Fruit fly (Drosophila melanogaster) whole organism, embryonic: ENCODE measurements around the gene rho-4.
A peak's percentile ranks its signal among the peaks of the same experiment; 100 is the strongest.

Experiments
- CG10366 ChIP-seq: fragments of 200-800 bp; sonication (Bioruptor generic); IDR thresholded peaks from 2 replicates; pipeline ENCODE4 v1.3.6; 2022; ENCODE audit warnings: missing biosample characterization, missing genetic modification characterization
- CG10431 ChIP-seq: fragments of 200-800 bp; sonication (Bioruptor generic); optimal IDR thresholded peaks from 3 replicates; lab custom pipeline; 2018; ENCODE audit warnings: missing biosample characterization, mild to moderate bottlenecking, missing genetic modification characterization
- CG11085 ChIP-seq: fragments of 200-800 bp; sonication (Bioruptor generic); IDR thresholded peaks from 2 replicates; pipeline ENCODE4 v1.3.6; 2022; ENCODE audit warnings: missing biosample characterization, missing genetic modification characterization
- CG12219 ChIP-seq: fragments of 200-800 bp; sonication (Bioruptor generic); optimal IDR thresholded peaks from 3 replicates; lab custom pipeline; 2018; ENCODE audit warnings: missing biosample characterization, mild to moderate bottlenecking, missing genetic modification characterization
- CG13424 ChIP-seq: fragments of 200-800 bp; sonication (Bioruptor generic); optimal IDR thresholded peaks from 2 replicates; lab custom pipeline; 2019; ENCODE audit warnings: missing biosample characterization, mild to moderate bottlenecking, missing genetic modification characterization, moderate library complexity
- CG13775 ChIP-seq: fragments of 200-800 bp; sonication (Bioruptor generic); optimal IDR thresholded peaks from 3 replicates; lab custom pipeline; 2017; ENCODE audit warnings: missing biosample characterization, mild to moderate bottlenecking, missing genetic modification characterization
- CG14710 ChIP-seq: fragments of 200-800 bp; sonication (Bioruptor generic); optimal IDR thresholded peaks from 3 replicates; lab custom pipeline; 2019; ENCODE audit warnings: missing biosample characterization, mild to moderate bottlenecking, missing genetic modification characterization, moderate library complexity
- CG17612 ChIP-seq: fragments of 200-800 bp; sonication (Bioruptor generic); IDR thresholded peaks from 2 replicates; pipeline ENCODE4 v1.3.6; 2022; ENCODE audit warnings: missing biosample characterization, missing genetic modification characterization
- CG18619 ChIP-seq: fragments of 200-800 bp; sonication (Bioruptor generic); optimal IDR thresholded peaks from 3 replicates; lab custom pipeline; 2017; ENCODE audit warnings: missing biosample characterization, mild to moderate bottlenecking, missing genetic modification characterization
- CG2199 ChIP-seq: fragments of 200-800 bp; sonication (Bioruptor generic); IDR thresholded peaks from 3 replicates; pipeline ENCODE4 v1.3.6; 2022; ENCODE audit warnings: missing biosample characterization, missing genetic modification characterization
- CG42726 ChIP-seq: fragments of 200-800 bp; sonication (Bioruptor generic); IDR thresholded peaks from 2 replicates; pipeline ENCODE4 v1.3.6; 2022; ENCODE audit warnings: missing biosample characterization, missing genetic modification characterization; ENCODE audit not compliant: partially characterized antibody
- CG4360 ChIP-seq: fragments of 200-800 bp; sonication (Bioruptor generic); IDR thresholded peaks from 2 replicates; pipeline ENCODE4 v1.3.6; 2022; ENCODE audit warnings: missing biosample characterization, missing genetic modification characterization
- CG8281 ChIP-seq: fragments of 200-800 bp; sonication (Bioruptor generic); optimal IDR thresholded peaks from 2 replicates; lab custom pipeline; 2018; ENCODE audit warnings: missing biosample characterization, mild to moderate bottlenecking, missing genetic modification characterization, moderate library complexity
- CG8478 ChIP-seq: fragments of >200 bp; optimal IDR thresholded peaks from 2 replicates; lab custom pipeline; 2018
- E2f1 ChIP-seq: fragments of 200-800 bp; sonication (Bioruptor generic); IDR thresholded peaks from 2 replicates; pipeline ENCODE4 v1.3.6; 2022; ENCODE audit warnings: missing biosample characterization, missing genetic modification characterization
- HLHmδ ChIP-seq: fragments of 200-800 bp; sonication (Bioruptor generic); optimal IDR thresholded peaks from 2 replicates; lab custom pipeline; 2018; ENCODE audit warnings: missing biosample characterization, mild to moderate bottlenecking, missing genetic modification characterization, moderate library complexity
- Hmr ChIP-seq: fragments of 200-800 bp; sonication (Bioruptor generic); optimal IDR thresholded peaks from 3 replicates; lab custom pipeline; 2017; ENCODE audit warnings: mild to moderate bottlenecking, missing biosample characterization, missing genetic modification reagents, missing genetic modification characterization
- Hr51 ChIP-seq, 2 experiments: fragments of 200-800 bp; sonication (Bioruptor generic); optimal IDR thresholded peaks; 2 replicates in 1 of 2; 3 replicates in 1 of 2; lab custom pipeline; 2016 to 2018; ENCODE audit warnings: missing biosample characterization in 2 of 2, missing genetic modification characterization in 2 of 2, mild to moderate bottlenecking in 1 of 2, moderate library complexity in 1 of 2
- Hr78 ChIP-seq, 2 experiments: fragments of 200-800 bp in 1 of 2; fragments of >200 bp in 1 of 2; sonication (Bioruptor generic) in 1 of 2; optimal IDR thresholded peaks; 2 replicates each; lab custom pipeline; 2017 to 2019; ENCODE audit warnings: missing biosample characterization in 2 of 2, missing genetic modification characterization in 2 of 2, mild to moderate bottlenecking in 1 of 2, moderate library complexity in 1 of 2
- Mad ChIP-seq: fragments of 200-800 bp; sonication (Bioruptor generic); optimal IDR thresholded peaks from 2 replicates; lab custom pipeline; 2016; ENCODE audit warnings: missing biosample characterization, missing genetic modification characterization
- Meics ChIP-seq: fragments of 200-800 bp; sonication (Bioruptor generic); optimal IDR thresholded peaks from 2 replicates; lab custom pipeline; 2017; ENCODE audit warnings: missing biosample characterization, mild to moderate bottlenecking, missing genetic modification characterization
- NFAT ChIP-seq: fragments of 200-800 bp; sonication (Bioruptor generic); IDR thresholded peaks from 2 replicates; pipeline ENCODE4 v1.3.6; 2022; ENCODE audit warnings: missing biosample characterization, missing genetic modification characterization
- Sox100B ChIP-seq: fragments of 200-800 bp; sonication (Bioruptor generic); optimal IDR thresholded peaks from 3 replicates; lab custom pipeline; 2018; ENCODE audit warnings: missing biosample characterization, mild to moderate bottlenecking, missing genetic modification characterization
- Ssrp ChIP-seq: fragments of 200-800 bp; sonication (Bioruptor generic); optimal IDR thresholded peaks from 2 replicates; lab custom pipeline; 2018; ENCODE audit warnings: missing biosample characterization, mild to moderate bottlenecking, missing genetic modification characterization, moderate library complexity
- Usf ChIP-seq: fragments of 200-800 bp; sonication (Bioruptor generic); optimal IDR thresholded peaks from 2 replicates; lab custom pipeline; 2017; ENCODE audit warnings: missing genotype, missing biosample characterization, missing genetic modification characterization
- br ChIP-seq: fragments of >200 bp; optimal IDR thresholded peaks from 2 replicates; lab custom pipeline; 2017
- bsh ChIP-seq, 2 experiments: fragments of 200-800 bp; sonication (Bioruptor generic); optimal IDR thresholded peaks; 2 replicates each; lab custom pipeline; 2017 to 2018; ENCODE audit warnings: mild to moderate bottlenecking in 2 of 2, missing biosample characterization in 2 of 2, missing genetic modification characterization in 2 of 2, moderate library complexity in 1 of 2
- btn ChIP-seq: fragments of 200-800 bp; sonication (Bioruptor generic); optimal IDR thresholded peaks from 2 replicates; lab custom pipeline; 2016; ENCODE audit warnings: missing biosample characterization, missing genetic modification characterization
- chn ChIP-seq: fragments of 200-800 bp; sonication (Bioruptor generic); optimal IDR thresholded peaks from 2 replicates; lab custom pipeline; 2016; ENCODE audit warnings: missing biosample characterization, missing genetic modification characterization
- crc ChIP-seq: fragments of 200-800 bp; sonication (Bioruptor generic); optimal IDR thresholded peaks from 2 replicates; lab custom pipeline; 2016; ENCODE audit warnings: missing biosample characterization, missing genetic modification characterization
- da ChIP-seq: fragments of 200-800 bp; sonication (Bioruptor generic); optimal IDR thresholded peaks from 2 replicates; lab custom pipeline; 2016; ENCODE audit warnings: missing biosample characterization, missing genetic modification characterization
- dati ChIP-seq: fragments of 200-800 bp; sonication (Bioruptor generic); IDR thresholded peaks from 2 replicates; pipeline ENCODE4 v1.3.6; 2022; ENCODE audit warnings: missing biosample characterization, missing genetic modification characterization
- fd102C ChIP-seq: fragments of 200-800 bp; sonication (Bioruptor generic); optimal IDR thresholded peaks from 2 replicates; lab custom pipeline; 2018; ENCODE audit warnings: missing biosample characterization, mild to moderate bottlenecking, missing genetic modification characterization, moderate library complexity
- fd3F ChIP-seq: fragments of 200-800 bp; sonication (Bioruptor generic); optimal IDR thresholded peaks from 2 replicates; lab custom pipeline; 2018; ENCODE audit warnings: missing biosample characterization, mild to moderate bottlenecking, missing genetic modification characterization, moderate library complexity
- fd64A ChIP-seq: fragments of 200-800 bp; sonication (Bioruptor generic); optimal IDR thresholded peaks from 3 replicates; lab custom pipeline; 2018; ENCODE audit warnings: missing biosample characterization, mild to moderate bottlenecking, missing genetic modification characterization
- gem ChIP-seq: fragments of 200-800 bp; sonication (Bioruptor generic); optimal IDR thresholded peaks from 2 replicates; lab custom pipeline; 2019; ENCODE audit warnings: missing biosample characterization, mild to moderate bottlenecking, missing genetic modification characterization, moderate library complexity
- mam ChIP-seq: fragments of 200-800 bp; sonication (Bioruptor generic); optimal IDR thresholded peaks from 3 replicates; lab custom pipeline; 2016; ENCODE audit warnings: missing biosample characterization, missing genetic modification characterization
- nerfin-1 ChIP-seq: fragments of 200-800 bp; sonication (Bioruptor generic); optimal IDR thresholded peaks from 3 replicates; lab custom pipeline; 2019; ENCODE audit warnings: missing biosample characterization, mild to moderate bottlenecking, missing genetic modification characterization, moderate library complexity
- peb ChIP-seq: fragments of 200-800 bp; sonication (Bioruptor generic); IDR thresholded peaks from 2 replicates; pipeline ENCODE4 v1.3.6; 2022; ENCODE audit warnings: missing biosample characterization, missing genetic modification characterization
- row ChIP-seq: fragments of 200-800 bp; sonication (Bioruptor generic); IDR thresholded peaks from 3 replicates; pipeline ENCODE4 v1.3.6; 2022; ENCODE audit warnings: missing biosample characterization, missing genetic modification characterization
- scrt ChIP-seq: fragments of 200-800 bp; sonication (Bioruptor generic); optimal IDR thresholded peaks from 2 replicates; lab custom pipeline; 2018; ENCODE audit warnings: missing biosample characterization, mild to moderate bottlenecking, missing genetic modification characterization, moderate library complexity
- sens ChIP-seq: fragments of 200-800 bp; sonication (Bioruptor generic); peaks from one replicate; lab custom pipeline; 2016; ENCODE audit warnings: missing biosample characterization, missing genetic modification characterization
- sob ChIP-seq: fragments of 200-800 bp; sonication (Bioruptor generic); IDR thresholded peaks from 2 replicates; pipeline ENCODE4 v1.3.6; 2022; ENCODE audit warnings: missing biosample characterization, missing genetic modification characterization
- sqz ChIP-seq: fragments of 200-800 bp; sonication (Bioruptor generic); optimal IDR thresholded peaks from 3 replicates; lab custom pipeline; 2018; ENCODE audit warnings: missing biosample characterization, mild to moderate bottlenecking, missing genetic modification characterization
- tio ChIP-seq: fragments of 200-800 bp; sonication (Bioruptor generic); optimal IDR thresholded peaks from 2 replicates; lab custom pipeline; 2017; ENCODE audit warnings: missing biosample characterization, missing genetic modification characterization, inconsistent platforms
- tll ChIP-seq, 2 experiments: fragments of 200-800 bp in 1 of 2; fragments of >200 bp in 1 of 2; sonication (Bioruptor generic) in 1 of 2; optimal IDR thresholded peaks; 2 replicates each; lab custom pipeline; 2017 to 2019; ENCODE audit warnings: missing biosample characterization in 2 of 2, missing genetic modification characterization in 2 of 2, mild to moderate bottlenecking in 1 of 2, moderate library complexity in 1 of 2
- twi ChIP-seq: fragments of 200-800 bp; optimal IDR thresholded peaks from 2 replicates; lab custom pipeline; 2019; ENCODE audit warnings: missing biosample characterization, mild to moderate bottlenecking, missing genetic modification characterization, moderate library complexity
- usp ChIP-seq: fragments of >200 bp; optimal IDR thresholded peaks from 2 replicates; lab custom pipeline; 2017; ENCODE audit warnings: missing biosample characterization, missing genetic modification characterization
- vnd ChIP-seq: fragments of 200-800 bp; sonication (Bioruptor generic); IDR thresholded peaks from 3 replicates; pipeline ENCODE4 v1.3.6; 2022; ENCODE audit warnings: missing biosample characterization, missing genetic modification characterization; ENCODE audit not compliant: partially characterized antibody

Gene rho-4

DNA sequence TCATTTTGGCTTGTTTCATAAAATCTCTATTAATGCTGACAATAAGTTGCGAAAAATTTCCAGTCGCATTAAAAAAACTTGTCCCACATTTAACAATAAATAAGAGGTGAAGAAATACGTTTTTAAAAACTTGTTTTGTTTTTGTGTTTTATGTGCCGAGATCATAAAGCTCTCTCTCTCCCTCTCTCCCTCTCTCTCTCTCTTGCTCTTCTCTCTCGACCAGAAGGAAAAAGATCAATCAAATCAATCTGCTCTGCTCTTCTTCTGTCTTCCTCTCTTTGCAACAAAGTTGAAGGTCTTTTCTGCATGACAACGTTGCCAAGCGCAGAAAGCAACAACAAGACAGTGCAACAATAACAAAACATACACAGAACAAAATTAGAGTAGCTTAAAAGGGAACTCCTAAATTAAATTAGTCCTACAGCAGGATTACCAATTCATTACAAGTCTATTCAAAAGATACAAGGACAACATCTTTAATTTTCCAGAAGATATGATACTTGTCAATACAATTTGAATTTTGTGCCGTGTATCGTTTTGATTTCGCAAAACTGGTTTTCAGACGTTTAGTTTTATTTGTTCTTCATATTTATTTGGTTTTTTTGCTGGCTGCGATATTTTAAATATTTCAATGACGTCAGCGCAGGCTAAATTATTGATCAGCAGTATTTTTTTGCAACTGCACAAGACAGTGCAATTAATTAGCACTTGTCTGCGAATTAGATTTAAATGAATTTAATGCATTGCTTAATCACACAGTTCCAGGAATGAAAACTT lies 23.2 kb downstream of the rho-4 start (continued):
- TF ChIP-seq Ssrp (peak; percentile 56), E2f1 (GFP tag; lab: Robert Waterston, UW) (peak; percentile 77), CG4360 (GFP tag; lab: Robert Waterston, UW) (0 out of 2 replicates have a peak, but pooled peaks have one; percentile 13), CG10431 (GFP tag; lab: Kevin White, UChicago) (no peak), row (peak; percentile 80), fd3F (GFP tag; lab: Kevin White, UChicago) (peak; percentile 71), usp (no peak), sob (GFP tag; lab: Robert Waterston, UW) (peak; percentile 80), HLHmδ (GFP tag; lab: Kevin White, UChicago) (no peak), twi (tag; lab: Kevin White, UChicago) (no peak), fd102C (GFP tag; lab: Kevin White, UChicago) (no peak), Hr78 (GFP tag; optimal IDR thresholded peaks at IDR 0.05; lab: Kevin White, UChicago) (no peak), sens (GFP tag; lab: Kevin White, UChicago) (peak; percentile 71), bsh (GFP tag; optimal IDR thresholded peaks at IDR 0.05; lab: Kevin White, UChicago) (peak; percentile 63 to 93), CG2199 (GFP tag; lab: Robert Waterston, UW) (no peak), CG17612 (GFP tag; lab: Robert Waterston, UW) (0 out of 2 replicates have a peak, but pooled peaks have one; percentile 31), nerfin-1 (tag; lab: Kevin White, UChicago) (no peak), CG42726 (no peak), Usf (GFP tag; lab: Kevin White, UChicago) (peak; percentile 34), fd64A (GFP tag; lab: Kevin White, UChicago) (no peak), CG11085 (GFP tag; lab: Robert Waterston, UW) (peak; percentile 59; the same call in 1 of the 2 replicates), tll (GFP tag; optimal IDR thresholded peaks at IDR 0.05; lab: Kevin White, UChicago) (no peak), Sox100B (peak; percentile 51), CG18619 (peak; percentile 59), crc (peak; percentile 46), CG8281 (tag; lab: Kevin White, UChicago) (peak; percentile 26), CG8478 (lab: Kevin White, UChicago) (no peak), CG13424 (tag; lab: Kevin White, UChicago) (peak; percentile 82), tio (no peak), mam (GFP tag; lab: Kevin White, UChicago) (peak; percentile 24), CG14710 (tag; lab: Kevin White, UChicago) (peak; percentile 2), Meics (GFP tag; lab: Kevin White, UChicago) (peak; percentile 80), Hmr (GFP tag; lab: Kevin White, UChicago) (peak; percentile 65), peb (peak; percentile 44; the same call in 1 of the 2 replicates), br (lab: Kevin White, UChicago) (no peak), gem (peak; percentile 81), chn (GFP tag; lab: Kevin White, UChicago) (peak; percentile 49), CG12219 (GFP tag; lab: Kevin White, UChicago) (peak; percentile 68), CG13775 (GFP tag; lab: Kevin White, UChicago) (peak; percentile 46), NFAT (GFP tag; lab: Robert Waterston, UW) (peak; percentile 82), da (no peak), scrt (GFP tag; lab: Kevin White, UChicago) (peak; percentile 56), btn (GFP tag; lab: Kevin White, UChicago) (peak; percentile 44), vnd (no peak), dati (GFP tag; lab: Robert Waterston, UW) (no peak), CG10366 (peak; percentile 76), Hr51 (GFP tag; optimal IDR thresholded peaks at IDR 0.05; lab: Kevin White, UChicago) (peak; percentile 31 to 87), Mad (peak; percentile 53), sqz (no peak)
